Fruit fly (Drosophila melanogaster) whole organism, pupa: ENCODE measurements around the gene CG1979.
A peak's percentile ranks its signal among the peaks of the same experiment; 100 is the strongest.

ENCODE experiments used
- CG10348 ChIP-seq: fragments of 200-800 bp; sonication (Bioruptor generic); IDR thresholded peaks from 2 replicates; pipeline ENCODE4 v1.3.6; 2022; ENCODE audit warnings: missing biosample characterization, missing genetic modification characterization
- CG12605 ChIP-seq: fragments of 200-800 bp; sonication (Bioruptor generic); IDR thresholded peaks from 2 replicates; pipeline ENCODE4 v1.3.6; 2022; ENCODE audit warnings: missing biosample characterization, missing genetic modification characterization
- CG13204 ChIP-seq: fragments of 200-800 bp; sonication (Bioruptor generic); optimal IDR thresholded peaks from 2 replicates; lab custom pipeline; 2018; ENCODE audit warnings: missing biosample characterization, mild to moderate bottlenecking, missing genetic modification characterization, moderate library complexity
- CG14655 ChIP-seq: fragments of 200-800 bp; sonication (Bioruptor generic); optimal IDR thresholded peaks from 3 replicates; lab custom pipeline; 2017; ENCODE audit warnings: mild to moderate bottlenecking, missing biosample characterization, missing genetic modification reagents, missing genetic modification characterization
- CG15710 ChIP-seq: fragments of 200-800 bp; sonication (Bioruptor generic); optimal IDR thresholded peaks from 2 replicates; lab custom pipeline; 2018; ENCODE audit warnings: missing biosample characterization, mild to moderate bottlenecking, missing genetic modification characterization, moderate library complexity
- CG17806 ChIP-seq: fragments of 200-800 bp; sonication (Bioruptor generic); optimal IDR thresholded peaks from 2 replicates; lab custom pipeline; 2018; ENCODE audit warnings: missing biosample characterization, mild to moderate bottlenecking, missing genetic modification characterization, moderate library complexity
- CG32121 ChIP-seq: fragments of 200-800 bp; sonication (Bioruptor generic); IDR thresholded peaks from 2 replicates; pipeline ENCODE4 v1.3.6; 2022; ENCODE audit warnings: missing biosample characterization, missing genetic modification characterization
- CG34367 ChIP-seq: fragments of 200-800 bp; sonication (Bioruptor generic); optimal IDR thresholded peaks from 2 replicates; lab custom pipeline; 2018; ENCODE audit warnings: missing biosample characterization, mild to moderate bottlenecking, missing genetic modification characterization
- CG4496 ChIP-seq: fragments of 200-800 bp; sonication (Bioruptor generic); IDR thresholded peaks from 3 replicates; pipeline ENCODE4 v1.3.6; 2022; ENCODE audit warnings: missing biosample characterization, missing genetic modification characterization
- CG8159 ChIP-seq: fragments of 200-800 bp; sonication (Bioruptor generic); optimal IDR thresholded peaks from 3 replicates; lab custom pipeline; 2018; ENCODE audit warnings: missing biosample characterization, mild to moderate bottlenecking, missing genetic modification characterization, moderate library complexity
- CG8301 ChIP-seq: fragments of 200-800 bp; sonication (Bioruptor generic); optimal IDR thresholded peaks from 2 replicates; lab custom pipeline; 2018; ENCODE audit warnings: missing biosample characterization, mild to moderate bottlenecking, missing genetic modification characterization
- CG9948 ChIP-seq: fragments of 200-800 bp; sonication (Bioruptor generic); optimal IDR thresholded peaks from 2 replicates; lab custom pipeline; 2018; ENCODE audit warnings: missing biosample characterization, mild to moderate bottlenecking, missing genetic modification characterization, moderate library complexity
- D1 ChIP-seq: fragments of 200-800 bp; sonication (Bioruptor generic); optimal IDR thresholded peaks from 2 replicates; lab custom pipeline; 2018; ENCODE audit warnings: missing biosample characterization, mild to moderate bottlenecking, missing genetic modification characterization, moderate library complexity
- EcR ChIP-seq: fragments of 200-800 bp; sonication (Bioruptor generic); optimal IDR thresholded peaks from 3 replicates; lab custom pipeline; 2019; ENCODE audit warnings: missing biosample characterization, missing genetic modification characterization, mild to moderate bottlenecking, moderate library complexity, missing genetic modification reagents
- Ets98B ChIP-seq: fragments of 200-800 bp; sonication (Bioruptor generic); IDR thresholded peaks from 2 replicates; pipeline ENCODE4 v1.3.6; 2022; ENCODE audit warnings: missing biosample characterization, missing genetic modification characterization
- Pif1A ChIP-seq: fragments of 200-800 bp; sonication (Bioruptor generic); optimal IDR thresholded peaks from 3 replicates; lab custom pipeline; 2016; ENCODE audit warnings: missing biosample characterization, missing genetic modification characterization
- Pif1B ChIP-seq: fragments of 200-800 bp; sonication (Bioruptor generic); optimal IDR thresholded peaks from 3 replicates; lab custom pipeline; 2016; ENCODE audit warnings: missing biosample characterization, missing genetic modification characterization
- Snoo ChIP-seq: fragments of 200-800 bp; sonication (Bioruptor generic); optimal IDR thresholded peaks from 3 replicates; lab custom pipeline; 2017; ENCODE audit warnings: missing biosample characterization, mild to moderate bottlenecking, missing genetic modification characterization, inconsistent platforms
- fd96Ca ChIP-seq: fragments of 200-800 bp; sonication (Bioruptor generic); IDR thresholded peaks from 3 replicates; pipeline ENCODE4 v1.3.6; 2022; ENCODE audit warnings: missing biosample characterization, missing genetic modification characterization
- gl ChIP-seq: fragments of 200-800 bp; sonication (Bioruptor generic); optimal IDR thresholded peaks from 2 replicates; lab custom pipeline; 2018; ENCODE audit warnings: missing biosample characterization, mild to moderate bottlenecking, missing genetic modification characterization
- rn ChIP-seq: fragments of 200-800 bp; sonication (Bioruptor generic); IDR thresholded peaks from 2 replicates; pipeline ENCODE4 v1.3.6; 2022; ENCODE audit warnings: missing biosample characterization, missing genetic modification characterization

Gene CG1979

DNA sequence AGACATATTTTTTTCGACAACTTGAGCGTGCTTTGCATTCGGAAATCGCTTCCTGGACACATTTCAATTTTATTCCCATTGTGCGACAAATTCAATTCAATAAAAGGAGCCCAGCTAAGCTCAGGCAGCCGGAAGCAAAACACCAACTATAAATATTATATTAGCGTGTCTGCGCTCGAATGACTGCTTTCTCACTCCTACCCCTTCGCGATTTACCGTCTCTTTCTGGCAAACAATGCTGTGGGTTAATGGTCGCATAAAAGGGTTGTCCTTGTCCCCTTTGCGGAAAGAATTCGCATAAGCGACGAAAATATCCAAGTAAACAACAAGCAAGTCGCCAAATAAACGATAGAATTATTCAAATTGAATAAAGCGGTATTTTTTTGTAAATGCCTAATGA lies 49.9 kb downstream of the CG1979 start:
- TF ChIP-seq EcR (peak; percentile 41), rn (no peak), Pif1B (GFP tag; lab: Kevin White, UChicago) (no peak), Snoo (no peak), CG12605 (GFP tag; lab: Robert Waterston, UW) (no peak)

DNA sequence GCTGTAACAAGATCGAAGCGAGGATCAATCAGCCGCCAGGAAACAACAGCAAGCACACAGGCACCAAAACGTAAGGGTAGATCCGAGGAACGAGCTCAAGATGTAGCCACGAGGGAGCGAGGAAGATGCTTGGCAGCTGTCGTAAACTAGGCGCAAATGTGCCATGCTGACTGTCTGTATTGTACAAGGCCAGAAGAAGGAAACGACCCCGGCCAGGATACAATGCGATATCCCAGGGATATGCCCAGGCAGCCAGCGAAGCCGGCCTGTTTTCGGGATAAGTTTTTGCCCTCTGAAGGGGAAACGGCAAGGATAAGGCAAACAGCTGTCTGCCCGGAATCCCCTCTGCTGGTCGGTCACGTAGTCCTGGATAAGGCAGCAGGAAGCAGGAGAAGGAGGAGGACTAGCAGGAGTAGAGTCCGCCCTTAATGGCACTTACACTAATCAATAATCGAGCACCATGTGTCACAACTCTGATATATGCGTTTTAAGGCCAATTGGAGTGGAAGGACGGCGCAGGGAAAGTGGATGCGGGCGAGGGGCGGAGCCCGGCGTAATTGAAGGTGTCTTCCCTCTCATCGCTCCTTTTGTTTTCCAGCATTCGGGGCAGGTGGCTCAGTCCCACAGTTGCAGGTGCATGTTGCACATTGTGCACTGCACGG lies 51.2 kb downstream of the CG1979 start:
- no peak for TF ChIP-seq Ets98B (GFP tag; lab: Robert Waterston, UW)
- TF ChIP-seq Pif1B (GFP tag; lab: Kevin White, UChicago) = no peak
- no peak for TF ChIP-seq CG32121 (GFP tag; lab: Robert Waterston, UW)

DNA sequence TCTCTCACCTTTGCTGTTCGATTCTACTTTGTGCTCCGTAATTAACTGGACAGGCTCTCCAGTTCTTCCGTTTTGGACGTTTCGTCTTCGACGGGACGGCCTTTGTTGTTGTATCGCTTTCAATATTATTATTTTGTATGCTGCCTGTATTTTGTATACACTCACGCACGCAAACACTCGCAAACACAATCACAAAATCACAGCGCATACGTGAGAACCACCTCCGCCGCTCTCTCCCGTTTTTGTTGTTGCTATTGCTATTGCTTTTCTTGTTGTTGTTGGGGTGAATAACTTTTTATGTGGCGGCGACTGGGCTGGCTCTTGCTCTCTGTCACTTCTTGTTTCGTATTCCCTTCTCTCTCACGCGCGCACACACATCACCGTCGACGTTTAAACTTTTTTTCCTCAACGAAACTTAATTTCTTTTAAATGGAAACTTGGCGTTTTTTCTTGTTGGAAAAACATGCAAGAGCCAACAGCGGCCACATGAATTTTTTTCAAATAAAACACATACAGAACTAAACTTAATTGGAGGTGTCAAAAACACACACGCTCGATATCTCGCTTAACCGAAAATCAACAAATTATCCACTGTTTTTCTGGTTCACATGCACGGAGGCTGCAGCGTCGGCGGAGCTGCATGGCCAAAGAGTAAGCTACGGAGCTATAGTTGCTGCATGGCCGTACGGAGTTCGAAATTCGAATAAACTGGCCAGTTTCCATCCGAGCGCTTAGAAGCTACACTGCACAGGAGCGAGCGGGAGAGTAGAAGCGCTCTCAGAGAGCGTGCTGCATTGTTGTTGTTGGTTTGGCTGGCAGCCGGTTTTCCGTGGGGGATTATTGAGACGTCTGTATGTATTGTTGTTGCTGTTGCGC lies 53.6 kb downstream of the CG1979 start:
- TF ChIP-seq rn (no peak), CG13204 (GFP tag; lab: Kevin White, UChicago) (peak; percentile 34), Pif1A (no peak), CG9948 (tag; lab: Kevin White, UChicago) (peak; percentile 38), fd96Ca (GFP tag; lab: Robert Waterston, UW) (no peak), CG34367 (tag; lab: Kevin White, UChicago) (no peak), CG32121 (GFP tag; lab: Robert Waterston, UW) (no peak), CG15710 (tag; lab: Kevin White, UChicago) (no peak), CG8301 (no peak), gl (tag; lab: Kevin White, UChicago) (no peak), CG17806 (tag; lab: Kevin White, UChicago) (no peak), CG8159 (tag; lab: Kevin White, UChicago) (peak; percentile 4), Ets98B (GFP tag; lab: Robert Waterston, UW) (no peak), CG10348 (GFP tag; lab: Robert Waterston, UW) (no peak), Snoo (no peak), EcR (peak; percentile 99), CG4496 (GFP tag; lab: Robert Waterston, UW) (no peak), CG14655 (GFP tag; lab: Kevin White, UChicago) (peak; percentile 7), D1 (tag; lab: Kevin White, UChicago) (peak; percentile 10), CG12605 (GFP tag; lab: Robert Waterston, UW) (no peak), Pif1B (GFP tag; lab: Kevin White, UChicago) (no peak)
